Fruit fly (Drosophila melanogaster) whole organism, embryonic: ENCODE measurements around the gene CG9747.
A peak's percentile ranks its signal among the peaks of the same experiment; 100 is the strongest.

Experiments
- ATbp ChIP-seq: fragments of 200-800 bp; sonication (Bioruptor generic); optimal IDR thresholded peaks from 2 replicates; lab custom pipeline; 2017; ENCODE audit warnings: missing biosample characterization, mild to moderate bottlenecking, missing genetic modification characterization, missing genetic modification reagents
- CG10959 ChIP-seq: fragments of 200-800 bp; sonication (Bioruptor generic); IDR thresholded peaks from 2 replicates; pipeline ENCODE4 v1.3.6; 2022; ENCODE audit warnings: missing biosample characterization, missing genetic modification characterization
- CG10979 ChIP-seq: fragments of 200-800 bp; sonication (Bioruptor generic); optimal IDR thresholded peaks from 2 replicates; lab custom pipeline; 2018; ENCODE audit warnings: missing biosample characterization, mild to moderate bottlenecking, missing genetic modification characterization, moderate library complexity
- CG11085 ChIP-seq: fragments of 200-800 bp; sonication (Bioruptor generic); IDR thresholded peaks from 2 replicates; pipeline ENCODE4 v1.3.6; 2022; ENCODE audit warnings: missing biosample characterization, missing genetic modification characterization
- CG12219 ChIP-seq: fragments of 200-800 bp; sonication (Bioruptor generic); optimal IDR thresholded peaks from 3 replicates; lab custom pipeline; 2018; ENCODE audit warnings: missing biosample characterization, mild to moderate bottlenecking, missing genetic modification characterization
- CG1233 ChIP-seq: fragments of 200-800 bp; sonication (Bioruptor generic); optimal IDR thresholded peaks from 4 replicates; lab custom pipeline; 2018; ENCODE audit warnings: missing biosample characterization, mild to moderate bottlenecking, missing genetic modification characterization
- CG12659 ChIP-seq: fragments of 200-800 bp; sonication (Bioruptor generic); optimal IDR thresholded peaks from 3 replicates; lab custom pipeline; 2017; ENCODE audit warnings: mild to moderate bottlenecking, missing biosample characterization, missing genetic modification reagents, missing genetic modification characterization
- CG15011 ChIP-seq: fragments of 200-800 bp; sonication (Bioruptor generic); optimal IDR thresholded peaks from 3 replicates; lab custom pipeline; 2018; ENCODE audit warnings: missing biosample characterization, mild to moderate bottlenecking, missing genetic modification characterization
- CG17359 ChIP-seq: fragments of 200-800 bp; sonication (Bioruptor generic); optimal IDR thresholded peaks from 3 replicates; lab custom pipeline; 2018; ENCODE audit warnings: missing biosample characterization, mild to moderate bottlenecking, missing genetic modification characterization, moderate library complexity
- CG17829 ChIP-seq: fragments of 200-800 bp; optimal IDR thresholded peaks from 2 replicates; lab custom pipeline; 2019; ENCODE audit warnings: missing biosample characterization, mild to moderate bottlenecking, missing genetic modification characterization, moderate library complexity
- CG18599 ChIP-seq: fragments of 200-800 bp; sonication (Bioruptor generic); optimal IDR thresholded peaks from 3 replicates; lab custom pipeline; 2017; ENCODE audit warnings: missing biosample characterization, missing genetic modification characterization, mild to moderate bottlenecking, moderate library complexity, missing genetic modification reagents
- CG31441 ChIP-seq: fragments of 200-800 bp; sonication (Bioruptor generic); IDR thresholded peaks from 2 replicates; pipeline ENCODE4 v1.3.6; 2022; ENCODE audit warnings: missing biosample characterization, missing genetic modification characterization
- CG4854 ChIP-seq: fragments of 200-800 bp; sonication (Bioruptor generic); optimal IDR thresholded peaks from 2 replicates; lab custom pipeline; 2016; ENCODE audit warnings: missing biosample characterization, missing genetic modification characterization, inconsistent platforms
- CG6175 ChIP-seq: fragments of 200-800 bp; sonication (Bioruptor generic); IDR thresholded peaks from 3 replicates; pipeline ENCODE4 v1.3.6; 2022; ENCODE audit warnings: missing biosample characterization, missing genetic modification characterization
- CG7745 ChIP-seq: fragments of 200-800 bp; sonication (Bioruptor generic); optimal IDR thresholded peaks from 2 replicates; lab custom pipeline; 2018; ENCODE audit warnings: missing biosample characterization, mild to moderate bottlenecking, missing genetic modification characterization, moderate library complexity
- CG7963 ChIP-seq: fragments of 200-800 bp; sonication (Bioruptor generic); IDR thresholded peaks from 3 replicates; pipeline ENCODE4 v1.3.6; 2022; ENCODE audit warnings: missing biosample characterization, missing genetic modification characterization; ENCODE audit not compliant: partially characterized antibody
- CG8924 ChIP-seq: fragments of 200-800 bp; optimal IDR thresholded peaks from 3 replicates; lab custom pipeline; 2019; ENCODE audit warnings: missing biosample characterization, mild to moderate bottlenecking, missing genetic modification characterization, moderate library complexity
- CG8944 ChIP-seq: fragments of 200-800 bp; sonication (Bioruptor generic); optimal IDR thresholded peaks from 3 replicates; lab custom pipeline; 2016; ENCODE audit warnings: missing biosample characterization, missing genetic modification characterization
- Dad ChIP-seq: fragments of 200-800 bp; sonication (Bioruptor generic); optimal IDR thresholded peaks from 3 replicates; lab custom pipeline; 2016; ENCODE audit warnings: missing biosample characterization, missing genetic modification characterization
- Dip2 ChIP-seq: fragments of 200-800 bp; sonication (Bioruptor generic); IDR thresholded peaks from 2 replicates; pipeline ENCODE4 v1.3.6; 2022; ENCODE audit warnings: missing biosample characterization, missing genetic modification characterization
- Dll ChIP-seq: fragments of 200-800 bp; sonication (Bioruptor generic); IDR thresholded peaks from 4 replicates; pipeline ENCODE4 v1.3.6; 2022; ENCODE audit warnings: missing biosample characterization, missing genetic modification characterization; ENCODE audit not compliant: partially characterized antibody
- Gsc ChIP-seq: fragments of 200-800 bp; sonication (Bioruptor generic); IDR thresholded peaks from 2 replicates; pipeline ENCODE4 v1.3.6; 2022; ENCODE audit warnings: missing biosample characterization, missing genetic modification characterization
- H15 ChIP-seq: fragments of 200-800 bp; sonication (Bioruptor generic); IDR thresholded peaks from 3 replicates; pipeline ENCODE4 v1.3.6; 2022; ENCODE audit warnings: missing biosample characterization, missing genetic modification characterization
- Hr39 ChIP-seq: fragments of >200 bp; optimal IDR thresholded peaks from 2 replicates; lab custom pipeline; 2017
- Hsf ChIP-seq: fragments of 200-800 bp; sonication (Bioruptor generic); optimal IDR thresholded peaks from 3 replicates; lab custom pipeline; 2016; ENCODE audit warnings: missing biosample characterization, missing genetic modification characterization
- MESR4 ChIP-seq: fragments of 200-800 bp; sonication (Bioruptor generic); optimal IDR thresholded peaks from 2 replicates; lab custom pipeline; 2018; ENCODE audit warnings: missing biosample characterization, mild to moderate bottlenecking, missing genetic modification characterization, moderate library complexity
- Mad ChIP-seq: fragments of 200-800 bp; sonication (Bioruptor generic); optimal IDR thresholded peaks from 2 replicates; lab custom pipeline; 2016; ENCODE audit warnings: missing biosample characterization, missing genetic modification characterization
- Max ChIP-seq: fragments of 200-800 bp; sonication (Bioruptor generic); optimal IDR thresholded peaks from 2 replicates; lab custom pipeline; 2016; ENCODE audit warnings: missing biosample characterization, mild to moderate bottlenecking, missing genetic modification characterization
- Rx ChIP-seq: fragments of 200-800 bp; sonication (Bioruptor generic); IDR thresholded peaks from 2 replicates; pipeline ENCODE4 v1.3.6; 2022; ENCODE audit warnings: missing biosample characterization, missing genetic modification characterization
- aop ChIP-seq: fragments of 200-800 bp; sonication (Bioruptor generic); IDR thresholded peaks from 2 replicates; pipeline ENCODE4 v1.3.6; 2022; ENCODE audit warnings: missing biosample characterization, missing genetic modification characterization
- ash1 ChIP-seq: fragments of 200-800 bp; sonication (Bioruptor generic); optimal IDR thresholded peaks from 2 replicates; lab custom pipeline; 2018; ENCODE audit warnings: missing biosample characterization, mild to moderate bottlenecking, missing genetic modification characterization
- cad ChIP-seq: fragments of >200 bp; optimal IDR thresholded peaks from 2 replicates; lab custom pipeline; 2017; ENCODE audit warnings: missing biosample characterization, missing genetic modification characterization
- ci ChIP-seq: fragments of 200-800 bp; sonication (Bioruptor generic); IDR thresholded peaks from 3 replicates; pipeline ENCODE4 v1.3.6; 2022; ENCODE audit warnings: missing biosample characterization, missing genetic modification characterization
- da ChIP-seq: fragments of 200-800 bp; sonication (Bioruptor generic); optimal IDR thresholded peaks from 2 replicates; lab custom pipeline; 2016; ENCODE audit warnings: missing biosample characterization, missing genetic modification characterization
- dmrt99B ChIP-seq: fragments of 200-800 bp; sonication (Bioruptor generic); optimal IDR thresholded peaks from 2 replicates; lab custom pipeline; 2018; ENCODE audit warnings: missing biosample characterization, mild to moderate bottlenecking, missing genetic modification characterization, moderate library complexity
- esg ChIP-seq: fragments of 200-800 bp; sonication (Bioruptor generic); conservative IDR thresholded peaks from 2 replicates; pipeline ENCODE4 v1.3.6; 2022; ENCODE audit warnings: missing biosample characterization, missing genetic modification characterization
- fd3F ChIP-seq: fragments of 200-800 bp; sonication (Bioruptor generic); optimal IDR thresholded peaks from 2 replicates; lab custom pipeline; 2018; ENCODE audit warnings: missing biosample characterization, mild to moderate bottlenecking, missing genetic modification characterization, moderate library complexity
- ftz-f1 ChIP-seq: fragments of 200-800 bp; sonication (Bioruptor generic); optimal IDR thresholded peaks from 2 replicates; lab custom pipeline; 2016; ENCODE audit warnings: missing biosample characterization, missing genetic modification characterization
- insv ChIP-seq, 2 experiments: fragments of 200-800 bp; sonication (Bioruptor generic); optimal IDR thresholded peaks; 3 replicates each; lab custom pipeline; 2016 to 2018; ENCODE audit warnings: missing biosample characterization in 2 of 2, missing genetic modification characterization in 2 of 2
- jumu ChIP-seq: fragments of 200-800 bp; sonication (Bioruptor generic); optimal IDR thresholded peaks from 3 replicates; lab custom pipeline; 2016; ENCODE audit warnings: missing biosample characterization, missing genetic modification characterization
- kah ChIP-seq: fragments of 200-800 bp; sonication (Bioruptor generic); optimal IDR thresholded peaks from 2 replicates; lab custom pipeline; 2018; ENCODE audit warnings: missing biosample characterization, mild to moderate bottlenecking, missing genetic modification characterization
- lab ChIP-seq: fragments of 200-800 bp; sonication (Bioruptor generic); optimal IDR thresholded peaks from 3 replicates; lab custom pipeline; 2017; ENCODE audit warnings: missing biosample characterization, missing genetic modification characterization, mild to moderate bottlenecking, moderate library complexity, missing genetic modification reagents
- maf-S ChIP-seq: fragments of 200-800 bp; sonication (Bioruptor generic); optimal IDR thresholded peaks from 2 replicates; lab custom pipeline; 2016; ENCODE audit warnings: missing biosample characterization, missing genetic modification characterization
- pita ChIP-seq: fragments of 200-800 bp; sonication (Bioruptor generic); optimal IDR thresholded peaks from 2 replicates; lab custom pipeline; 2017; ENCODE audit warnings: missing biosample characterization, mild to moderate bottlenecking, missing genetic modification characterization
- run ChIP-seq: fragments of 200-800 bp; sonication (Bioruptor generic); optimal IDR thresholded peaks from 3 replicates; lab custom pipeline; 2018; ENCODE audit warnings: missing biosample characterization, mild to moderate bottlenecking, missing genetic modification characterization
- sens ChIP-seq: fragments of 200-800 bp; sonication (Bioruptor generic); peaks from one replicate; lab custom pipeline; 2016; ENCODE audit warnings: missing biosample characterization, missing genetic modification characterization
- sens-2 ChIP-seq: fragments of 200-800 bp; sonication (Bioruptor generic); IDR thresholded peaks from 2 replicates; pipeline ENCODE4 v1.3.6; 2022; ENCODE audit warnings: missing biosample characterization, missing genetic modification characterization
- tna ChIP-seq: fragments of 200-800 bp; sonication (Bioruptor generic); IDR thresholded peaks from 2 replicates; pipeline ENCODE4 v1.3.6; 2022; ENCODE audit warnings: missing biosample characterization, missing genetic modification characterization; ENCODE audit not compliant: partially characterized antibody
- trem ChIP-seq: fragments of 200-800 bp; optimal IDR thresholded peaks from 3 replicates; lab custom pipeline; 2019; ENCODE audit warnings: missing biosample characterization, mild to moderate bottlenecking, missing genetic modification characterization, moderate library complexity
- trh ChIP-seq: fragments of 200-800 bp; sonication (Bioruptor generic); optimal IDR thresholded peaks from 2 replicates; lab custom pipeline; 2016; ENCODE audit warnings: missing biosample characterization, missing genetic modification characterization
- tup ChIP-seq: fragments of 200-800 bp; sonication (Bioruptor generic); optimal IDR thresholded peaks from 2 replicates; lab custom pipeline; 2016; ENCODE audit warnings: missing biosample characterization, mild to moderate bottlenecking, missing genetic modification characterization, moderate library complexity
- yki ChIP-seq: fragments of >200 bp; optimal IDR thresholded peaks from 3 replicates; lab custom pipeline; 2018

Gene CG9747

dm6 chr3R:30189836-30190235 is 1.2 kb downstream of the CG9747 start (continued):
- TF ChIP-seq CG7745 (no peak), CG8944 (GFP tag; lab: Kevin White, UChicago) (peak; percentile 11), trh (GFP tag; lab: Kevin White, UChicago) (peak; percentile 24), trem (tag; lab: Kevin White, UChicago) (peak; percentile 35), Dad (GFP tag; lab: Kevin White, UChicago) (peak; percentile 68), yki (no peak), ftz-f1 (GFP tag; lab: Kevin White, UChicago) (no peak), run (tag; lab: Kevin White, UChicago) (peak; percentile 36), CG18599 (GFP tag; lab: Kevin White, UChicago) (peak; percentile 70), CG11085 (GFP tag; lab: Robert Waterston, UW) (peak; percentile 36; the same call in 1 of the 2 replicates), da (GFP tag; lab: Kevin White, UChicago) (no peak), CG7963 (GFP tag; lab: Robert Waterston, UW) (no peak), maf-S (peak; percentile 39), CG17829 (tag; lab: Kevin White, UChicago) (peak; percentile 67), CG12219 (GFP tag; lab: Kevin White, UChicago) (peak; percentile 72), CG31441 (GFP tag; lab: Robert Waterston, UW) (peak; percentile 87), Hsf (GFP tag; lab: Kevin White, UChicago) (peak; percentile 62), kah (GFP tag; lab: Kevin White, UChicago) (peak; percentile 40), esg (GFP tag; lab: Robert Waterston, UW) (peak; percentile 80), aop (GFP tag; lab: Robert Waterston, UW) (peak; percentile 66; the same call in 1 of the 2 replicates), ATbp (peak; percentile 85), tna (GFP tag; lab: Robert Waterston, UW) (no peak), ci (GFP tag; lab: Robert Waterston, UW) (peak; percentile 92), Hr39 (lab: Kevin White, UChicago) (no peak), pita (GFP tag; lab: Kevin White, UChicago) (no peak), sens (GFP tag; lab: Kevin White, UChicago) (peak; percentile 89), sens-2 (GFP tag; lab: Robert Waterston, UW) (0 out of 2 replicates have a peak, but pooled peaks have one; percentile 27), CG10979 (tag; lab: Kevin White, UChicago) (peak; percentile 74), Max (GFP tag; lab: Kevin White, UChicago) (no peak), CG12659 (GFP tag; lab: Kevin White, UChicago) (peak; percentile 64), MESR4 (GFP tag; lab: Kevin White, UChicago) (no peak), Rx (peak; percentile 73), fd3F (GFP tag; lab: Kevin White, UChicago) (peak; percentile 53), ash1 (GFP tag; lab: Kevin White, UChicago) (no peak), CG15011 (GFP tag; lab: Kevin White, UChicago) (peak; percentile 18), CG1233 (GFP tag; lab: Kevin White, UChicago) (peak; percentile 54), Dip2 (GFP tag; lab: Robert Waterston, UW) (no peak), lab (GFP tag; lab: Kevin White, UChicago) (peak; percentile 85), CG10959 (0 out of 2 replicates have a peak, but pooled peaks have one; percentile 37), dmrt99B (tag; lab: Kevin White, UChicago) (peak; percentile 84), Mad (GFP tag; lab: Kevin White, UChicago) (no peak), Gsc (GFP tag; lab: Robert Waterston, UW) (peak; percentile 52; the same call in 1 of the 2 replicates), CG17359 (peak; percentile 85), CG6175 (GFP tag; lab: Robert Waterston, UW) (no peak), tup (GFP tag; lab: Kevin White, UChicago) (no peak), cad (GFP tag; lab: Kevin White, UChicago) (no peak), jumu (peak; percentile 20), Dll (GFP tag; lab: Robert Waterston, UW) (no peak), CG4854 (GFP tag; lab: Kevin White, UChicago) (peak; percentile 36), H15 (GFP tag; lab: Robert Waterston, UW) (peak; percentile 79; the same call in 2 of the 3 replicates), insv (GFP tag; optimal IDR thresholded peaks at IDR 0.05; lab: Kevin White, UChicago) (no peak), CG8924 (tag; lab: Kevin White, UChicago) (peak; percentile 63)
